Worm (Caenorhabditis elegans) whole organism, midembryonic: ENCODE results near the gene C07A4.3.

ENCODE experiments used
- T22C8.4 ChIP-seq: fragments of 200-800 bp; sonication (Bioruptor generic); IDR thresholded peaks from 2 replicates; pipeline ENCODE4 v1.3.6; 2022; ENCODE audit warnings: missing genetic modification characterization, missing compliant biosample characterization
- cog-1 ChIP-seq: sonication (generic microtip); optimal IDR thresholded peaks from 2 replicates; lab custom pipeline; 2016; ENCODE audit warnings: missing genetic modification characterization, missing compliant biosample characterization
- flt-1 ChIP-seq: fragments of 200-800 bp; sonication (Bioruptor generic); IDR thresholded peaks from 2 replicates; pipeline ENCODE4 v1.3.6; 2022; ENCODE audit warnings: missing genetic modification characterization, missing compliant biosample characterization
- klf-2 ChIP-seq: fragments of 200-800 bp; sonication (Bioruptor generic); conservative IDR thresholded peaks from 2 replicates; pipeline ENCODE4 v1.3.6; 2022; ENCODE audit warnings: missing genetic modification reagents, missing genetic modification characterization, missing compliant biosample characterization
- med-1 ChIP-seq: sonication (generic microtip); optimal IDR thresholded peaks from 2 replicates; lab custom pipeline; 2017; ENCODE audit warnings: missing genetic modification characterization, mild to moderate bottlenecking, missing compliant biosample characterization, antibody characterized with exemption, missing genetic modification reagents; ENCODE audit not compliant: insufficient read depth
- ref-1 ChIP-seq: fragments of 200-800 bp; sonication (Bioruptor generic); conservative IDR thresholded peaks from 2 replicates; pipeline ENCODE4 v1.3.6; 2022; ENCODE audit warnings: missing genetic modification reagents, missing genetic modification characterization, missing compliant biosample characterization
- ztf-23 ChIP-seq: fragments of 200-800 bp; sonication (Bioruptor generic); IDR thresholded peaks from 2 replicates; pipeline ENCODE4 v1.3.6; 2022; ENCODE audit warnings: missing genetic modification reagents, missing genetic modification characterization, missing compliant biosample characterization
- ztf-29 ChIP-seq: fragments of 200-800 bp; sonication (Bioruptor generic); IDR thresholded peaks from 2 replicates; pipeline ENCODE4 v1.3.6; 2022; ENCODE audit warnings: missing genetic modification reagents, missing genetic modification characterization, missing compliant biosample characterization

- TF ChIP-seq ztf-29 (GFP tag; lab: Robert Waterston, UW) (no peak), flt-1 (GFP tag; lab: Robert Waterston, UW) (no peak), ref-1 (no peak), med-1 (GFP tag; lab: Kevin White, UChicago) (no peak), klf-2 (GFP tag; lab: Robert Waterston, UW) (no peak), cog-1 (tag; lab: Kevin White, UChicago) (no peak), ztf-23 (GFP tag; lab: Robert Waterston, UW) (no peak), T22C8.4 (GFP tag; lab: Robert Waterston, UW) (no peak)
Measured at ce11 chrX:10141963-10142431, 32.8 kb upstream of the C07A4.3 start, which contains the start of gene oac-14.
